Worm (Caenorhabditis elegans) whole organism, early embryonic: Measurements from ENCODE around the gene T24F1.7.

ENCODE experiments used
- ama-1 ChIP-seq: fragments of 150-350 bp; optimal IDR thresholded peaks from 2 replicates; lab custom pipeline; 2014
- flt-1 ChIP-seq: fragments of 200-800 bp; sonication (Bioruptor generic); IDR thresholded peaks from 2 replicates; pipeline ENCODE4 v1.3.6; 2022; ENCODE audit warnings: missing genetic modification characterization, missing compliant biosample characterization
- pes-1 ChIP-seq: fragments of 200-800 bp; sonication (Bioruptor generic); IDR thresholded peaks from 2 replicates; pipeline ENCODE4 v1.3.6; 2022; ENCODE audit warnings: missing genetic modification reagents, missing genetic modification characterization, missing compliant biosample characterization
- tra-4 ChIP-seq: sonication (generic microtip); optimal IDR thresholded peaks from 2 replicates; lab custom pipeline; 2017; ENCODE audit warnings: missing genetic modification characterization, missing compliant biosample characterization

- TF ChIP-seq flt-1 (GFP tag; lab: Robert Waterston, UW) (no peak), pes-1 (GFP tag; lab: Robert Waterston, UW) (no peak), ama-1 (lab: Kevin White, UChicago) (no peak), tra-4 (tag; lab: Kevin White, UChicago) (no peak)
Measured at ce11 chrII:11268822-11269221, 43.5 kb upstream of the T24F1.7 start, which contains the start of gene cut-1.
